In the genomic region with DNA sequence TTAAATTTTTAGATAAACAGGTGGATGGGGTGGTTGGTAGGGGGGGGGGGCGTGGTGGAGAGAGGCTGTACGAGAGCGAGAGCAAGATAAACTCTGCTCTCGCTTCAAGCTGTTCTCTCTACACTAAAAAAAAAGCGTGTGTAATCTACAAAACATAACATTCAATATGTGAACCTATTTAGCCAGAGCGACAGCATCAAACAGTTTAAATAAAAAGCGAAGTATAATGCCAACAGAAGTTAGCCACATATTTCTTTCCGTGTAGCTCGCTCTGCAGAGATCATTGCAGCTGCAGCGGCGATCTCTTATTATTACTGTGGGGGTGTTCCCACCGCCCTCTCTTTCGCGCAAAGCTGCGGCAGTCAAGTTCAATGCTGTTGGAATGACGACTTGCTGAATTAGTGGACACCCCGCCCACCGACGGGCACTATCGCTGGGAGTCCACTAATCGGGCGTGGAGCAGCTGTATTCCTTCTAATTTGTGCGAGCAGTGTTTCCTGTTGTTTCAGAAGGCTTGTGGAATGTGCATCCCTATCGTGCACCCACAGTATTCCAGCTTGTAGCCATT, we compare ENCODE assay signal across 1 fruit fly cellular context.
TF ChIP-seq lines count a peak whose summit lies in the region.

Gene CG2930, plus strand, starts transcription at position 518 of the 568 bp plus-strand sequence.

TF ChIP-seq in whole organism, embryonic, 481 proteins besides CTCF, POLR2A, EP300 and RAD21 (continued from another document):
- peak; percentile 83 for TF ChIP-seq CG10654 (GFP tag; optimal IDR thresholded peaks at IDR 0.05; lab: Kevin White, UChicago)
- peak; percentile 66 for TF ChIP-seq CG13123 (GFP tag; optimal IDR thresholded peaks at IDR 0.05; lab: Kevin White, UChicago)
- peak; percentile 35; the same call in 1 of the 2 replicates for TF ChIP-seq klu (GFP tag; IDR thresholded peaks at IDR 0.05; lab: Robert Waterston, UW)
- TF ChIP-seq otp (GFP tag; IDR thresholded peaks at IDR 0.05; lab: Robert Waterston, UW): peak; percentile 93
- peak; percentile 93 for TF ChIP-seq CG1603 (tag; optimal IDR thresholded peaks at IDR 0.05; lab: Kevin White, UChicago)
- TF ChIP-seq Stat92E (GFP tag; optimal IDR thresholded peaks at IDR 0.05; lab: Kevin White, UChicago): peak in 1 of 3 experiments; percentile 14
- TF ChIP-seq CG8290 (GFP tag; optimal IDR thresholded peaks at IDR 0.05; lab: Kevin White, UChicago): peak; percentile 51
- peak in 1 of 2 experiments; percentile 81 for TF ChIP-seq CG8290 (tag; optimal IDR thresholded peaks at IDR 0.05; lab: Kevin White, UChicago)
- TF ChIP-seq CG7745 (tag; optimal IDR thresholded peaks at IDR 0.05; lab: Kevin White, UChicago): no peak
- peak; percentile 32 for TF ChIP-seq twi (tag; optimal IDR thresholded peaks at IDR 0.05; lab: Kevin White, UChicago)
- TF ChIP-seq CG13296 (GFP tag; optimal IDR thresholded peaks at IDR 0.05; lab: Kevin White, UChicago): peak; percentile 55
- TF ChIP-seq phol (tag; optimal IDR thresholded peaks at IDR 0.05; lab: Kevin White, UChicago): peak; percentile 85
- peak; percentile 50 for TF ChIP-seq Nf-YB (GFP tag; optimal IDR thresholded peaks at IDR 0.05; lab: Kevin White, UChicago)
- TF ChIP-seq Atf-2 (GFP tag; optimal IDR thresholded peaks at IDR 0.05; lab: Kevin White, UChicago): peak; percentile 72
